Worm (Caenorhabditis elegans) whole organism, mixed stage, embryonic: ENCODE results near the gene cht-1.

Experiments
- lsy-2 ChIP-seq: fragments of 150-350 bp; optimal IDR thresholded peaks from 2 replicates; lab custom pipeline; 2014; ENCODE audit warnings: missing biosample characterization, missing genetic modification characterization
- snpc-4 ChIP-seq: fragments of 150-350 bp; optimal IDR thresholded peaks from 2 replicates; lab custom pipeline; 2014; ENCODE audit warnings: missing biosample characterization, missing genetic modification characterization
- unc-39 ChIP-seq: fragments of 150-350 bp; optimal IDR thresholded peaks from 2 replicates; lab custom pipeline; 2014; ENCODE audit warnings: missing biosample characterization, missing genetic modification characterization

- no peak for TF ChIP-seq lsy-2 (tag; lab: Kevin White, UChicago)
- TF ChIP-seq snpc-4, result no peak
- no peak for TF ChIP-seq unc-39 (tag; lab: Kevin White, UChicago)
These were observed 25.2 kb downstream of the cht-1 start, which contains the start of gene clc-3 for ce11 chrX:3374642-3375041.
